Fruit fly (Drosophila melanogaster): ENCODE data around the gene Rpt3.

Rpt3 gene

dm6 chrX:11149201-11149600 is 24.3 kb downstream of the Rpt3 start, which contains the start of gene Lint-1:
Gene Lint-1 (plus strand): TSS chrX:11149323.
- no peak for TF ChIP-seq CG17801 (GFP tag; optimal IDR thresholded peaks at IDR 0.05; ENCODE audit: partially characterized antibody)

- TF ChIP-seq CG17801 (GFP tag; optimal IDR thresholded peaks at IDR 0.05; ENCODE audit: partially characterized antibody), result no peak
Observed at dm6 chrX:11153413-11153812, 28.5 kb downstream of the Rpt3 start.

- no peak for TF ChIP-seq CG17801 (GFP tag; optimal IDR thresholded peaks at IDR 0.05; ENCODE audit: partially characterized antibody)
Observed at dm6 chrX:11153826-11154510, 29.1 kb downstream of the Rpt3 start, which contains the start of the genes rtv and Dlic. Gene rtv (minus strand): TSS chrX:11153990. Gene Dlic (plus strand): TSS chrX:11154421.

- TF ChIP-seq CG17801 (GFP tag; optimal IDR thresholded peaks at IDR 0.05; ENCODE audit: partially characterized antibody), result no peak
Observed at dm6 chrX:11154511-11155197, 29.8 kb downstream of the Rpt3 start.

dm6 chrX:11155808-11156589 is 31.1 kb downstream of the Rpt3 start:
- peak; percentile 78 for TF ChIP-seq CG17801 (GFP tag; optimal IDR thresholded peaks at IDR 0.05; ENCODE audit: partially characterized antibody)

- TF ChIP-seq CG17801 (GFP tag; optimal IDR thresholded peaks at IDR 0.05; ENCODE audit: partially characterized antibody), result no peak
Observed at dm6 chrX:11159710-11160446, 35.0 kb downstream of the Rpt3 start, which contains the start of gene CG32668. Gene CG32668 (minus strand): TSS chrX:11159760.

- no peak for TF ChIP-seq CG17801 (GFP tag; optimal IDR thresholded peaks at IDR 0.05; ENCODE audit: partially characterized antibody)
Observed at dm6 chrX:11168958-11169357, 44.1 kb downstream of the Rpt3 start, which contains the start of gene Antdh. Gene Antdh (minus strand): TSS chrX:11169058.

- no peak for TF ChIP-seq CG17801 (GFP tag; optimal IDR thresholded peaks at IDR 0.05; ENCODE audit: partially characterized antibody)
Observed at dm6 chrX:11170578-11170977, 45.7 kb downstream of the Rpt3 start, which contains the start of gene CG1394. Gene CG1394 (minus strand): TSS chrX:11170678.

- TF ChIP-seq CG17801 (GFP tag; optimal IDR thresholded peaks at IDR 0.05; ENCODE audit: partially characterized antibody), result no peak
Observed at dm6 chrX:11176073-11176472, 51.2 kb downstream of the Rpt3 start.
